Worm (Caenorhabditis elegans): ENCODE data around the gene nhr-255.

ce11 chrX:15731668-15732067 is 10.7 kb upstream of the nhr-255 start, which contains the start of gene lin-15A:
- no peak for TF ChIP-seq ama-1 (optimal IDR thresholded peaks at IDR 0.05)
- TF ChIP-seq nhr-76 (tag; optimal IDR thresholded peaks at IDR 0.05): no peak
- no peak for TF ChIP-seq blmp-1 (tag; optimal IDR thresholded peaks at IDR 0.05)

All from whole organism, L1 larva.